Worm (Caenorhabditis elegans) whole organism, late embryonic: ENCODE measurements around the gene F55G11.6.

Experiments
- C38D4.7 ChIP-seq: fragments of 200-800 bp; sonication (Bioruptor generic); optimal IDR thresholded peaks from 2 replicates; lab custom pipeline; 2018; ENCODE audit warnings: mild to moderate bottlenecking, missing genetic modification characterization, moderate library complexity, missing compliant biosample characterization
- F13H6.1 ChIP-seq: sonication (generic microtip); optimal IDR thresholded peaks from 2 replicates; lab custom pipeline; 2016; ENCODE audit warnings: missing genetic modification characterization, missing compliant biosample characterization
- ama-1 ChIP-seq: fragments of 150-350 bp; optimal IDR thresholded peaks from 2 replicates; lab custom pipeline; 2014
- ceh-2 ChIP-seq: sonication (generic microtip); optimal IDR thresholded peaks from 2 replicates; lab custom pipeline; 2016; ENCODE audit warnings: missing genotype, missing genetic modification characterization, missing compliant biosample characterization
- ceh-9 ChIP-seq: sonication (generic microtip); optimal IDR thresholded peaks from 2 replicates; lab custom pipeline; 2016; ENCODE audit warnings: mild to moderate bottlenecking, missing genetic modification characterization, inconsistent platforms, missing compliant biosample characterization
- dmd-4 ChIP-seq: sonication (generic microtip); optimal IDR thresholded peaks from 2 replicates; lab custom pipeline; 2016; ENCODE audit warnings: borderline replicate concordance, missing genetic modification characterization, missing compliant biosample characterization
- hlh-13 ChIP-seq: fragments of 200-800 bp; sonication (Bioruptor generic); optimal IDR thresholded peaks from 2 replicates; lab custom pipeline; 2018; ENCODE audit warnings: mild to moderate bottlenecking, missing genetic modification characterization, missing compliant biosample characterization
- nhr-11 ChIP-seq: fragments of 150-350 bp; optimal IDR thresholded peaks from 2 replicates; lab custom pipeline; 2014; ENCODE audit warnings: missing biosample characterization, missing genetic modification characterization
- pax-1 ChIP-seq: fragments of 150-350 bp; optimal IDR thresholded peaks from 2 replicates; lab custom pipeline; 2014; ENCODE audit warnings: missing biosample characterization, missing genetic modification characterization
- pqm-1 ChIP-seq: sonication (generic microtip); optimal IDR thresholded peaks from 2 replicates; lab custom pipeline; 2016; ENCODE audit warnings: missing genetic modification characterization, missing compliant biosample characterization
- pros-1 ChIP-seq: fragments of 150-350 bp; optimal IDR thresholded peaks from 2 replicates; lab custom pipeline; 2014; ENCODE audit warnings: missing biosample characterization, missing genetic modification reagents, missing genetic modification characterization
- sox-4 ChIP-seq: sonication (generic microtip); optimal IDR thresholded peaks from 2 replicates; lab custom pipeline; 2017; ENCODE audit warnings: mild to moderate bottlenecking, missing genetic modification characterization, inconsistent platforms, missing compliant biosample characterization
- tbx-2 ChIP-seq: sonication (generic microtip); optimal IDR thresholded peaks from 2 replicates; lab custom pipeline; 2016; ENCODE audit warnings: missing genetic modification characterization, missing compliant biosample characterization
- ztf-16 ChIP-seq: sonication (generic microtip); optimal IDR thresholded peaks from 2 replicates; lab custom pipeline; 2017; ENCODE audit warnings: missing genetic modification characterization, missing compliant biosample characterization

DNA sequence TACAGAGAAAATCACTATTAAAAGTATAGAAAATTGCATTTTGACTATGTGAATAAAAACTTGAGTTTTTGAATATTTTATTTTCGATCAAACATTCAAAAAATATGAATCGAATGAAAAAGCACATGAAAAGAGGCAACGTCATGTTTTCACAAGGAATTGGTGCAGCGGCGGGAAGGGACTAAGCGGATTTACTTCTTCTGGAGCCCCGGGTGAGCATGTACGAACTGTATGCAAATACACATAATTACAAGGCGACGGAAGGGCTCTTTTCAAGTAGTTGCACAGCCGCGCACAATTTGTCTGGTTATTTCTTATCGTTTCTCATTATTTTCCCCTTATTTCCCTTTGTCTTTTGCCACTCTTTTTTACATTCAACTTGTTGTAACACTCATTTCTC, 38.1 kb downstream of the F55G11.6 start, which contains the start of gene K10D11.7:
- TF ChIP-seq C38D4.7 (GFP tag; lab: Kevin White, UChicago) (no peak), hlh-13 (GFP tag; lab: Kevin White, UChicago) (no peak), nhr-11 (tag; lab: Kevin White, UChicago) (no peak), ceh-2 (tag; lab: Kevin White, UChicago) (no peak), tbx-2 (no peak), ztf-16 (no peak), pqm-1 (tag; lab: Kevin White, UChicago) (no peak), F13H6.1 (tag; lab: Kevin White, UChicago) (no peak), ceh-9 (tag; lab: Kevin White, UChicago) (no peak), pros-1 (no peak), pax-1 (no peak), sox-4 (tag; lab: Kevin White, UChicago) (no peak), dmd-4 (tag; lab: Kevin White, UChicago) (no peak), ama-1 (no peak)
